Worm (Caenorhabditis elegans): ENCODE data around the gene Y81B9A.1.
A peak's percentile ranks its signal among the peaks of the same experiment; 100 is the strongest.

Gene Y81B9A.1

DNA sequence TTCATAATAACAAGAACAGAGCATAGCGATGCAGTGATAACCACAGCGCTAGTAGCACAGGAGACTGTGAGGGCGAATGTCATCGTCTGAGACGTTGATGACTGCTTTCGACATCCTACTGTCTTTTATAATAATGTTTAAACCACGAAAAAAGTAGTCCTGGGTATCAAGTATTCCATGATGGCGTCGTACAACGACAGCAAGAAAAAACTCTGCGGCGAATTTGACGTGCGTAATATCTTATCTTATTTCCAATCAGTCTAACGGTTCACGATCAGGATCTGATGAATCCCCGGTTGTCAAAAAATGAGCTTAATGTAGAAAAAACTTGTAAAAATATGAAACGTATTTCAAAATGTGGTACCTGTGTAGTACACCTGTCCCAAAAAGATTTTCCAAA is 42.3 kb downstream of the Y81B9A.1 start, which contains the start of gene col-175:
Gene col-175 (minus strand): TSS at position 101 of the 400 bp plus-strand sequence.
- TF ChIP-seq spr-1 (tag; optimal IDR thresholded peaks at IDR 0.05) (no peak), fkh-10 (GFP tag; optimal IDR thresholded peaks at IDR 0.05) (no peak), daf-8 (GFP tag; IDR thresholded peaks at IDR 0.05) (no peak), daf-19 (GFP tag; conservative IDR thresholded peaks at IDR 0.05) (no peak), ceh-62 (tag; optimal IDR thresholded peaks at IDR 0.05) (no peak), mep-1 (tag; optimal IDR thresholded peaks at IDR 0.05) (no peak), fos-1 (tag; optimal IDR thresholded peaks at IDR 0.05) (no peak), lim-7 (GFP tag; IDR thresholded peaks at IDR 0.05) (no peak), ztf-7 (tag; optimal IDR thresholded peaks at IDR 0.05) (no peak), ceh-44 (GFP tag; IDR thresholded peaks at IDR 0.05) (no peak), attf-4 (tag; optimal IDR thresholded peaks at IDR 0.05) (no peak)

DNA sequence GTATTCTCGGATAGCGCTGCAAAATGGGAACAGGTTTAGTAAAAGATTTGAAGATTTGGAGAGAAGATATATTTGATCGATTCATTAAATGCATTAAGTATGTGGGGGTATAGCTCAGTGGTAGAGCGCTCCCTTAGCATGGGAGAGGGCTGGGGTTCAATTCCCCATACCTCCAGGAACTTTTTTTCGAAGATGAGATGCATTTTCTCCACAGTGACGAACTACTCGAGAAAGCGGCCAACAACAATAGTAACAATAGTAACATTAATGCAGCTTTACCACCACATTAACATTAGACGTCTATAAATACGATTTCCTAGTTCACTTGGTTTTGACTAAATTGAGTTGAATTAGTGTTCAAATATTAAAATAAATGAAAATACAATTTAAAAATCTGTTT is 45.5 kb downstream of the Y81B9A.1 start:
- TF ChIP-seq lir-3 (tag; optimal IDR thresholded peaks at IDR 0.05) (peak; percentile 71), madf-9 (GFP tag; conservative IDR thresholded peaks at IDR 0.05) (peak; percentile 56; the same call in 1 of the 2 replicates), zip-2 (tag; optimal IDR thresholded peaks at IDR 0.05) (no peak), daf-16 (GFP tag; optimal IDR thresholded peaks at IDR 0.05) (peak; percentile 27 to 61), daf-16 (tag; optimal IDR thresholded peaks at IDR 0.05) (no peak), gei-8 (GFP tag; optimal IDR thresholded peaks at IDR 0.05) (peak; percentile 26), zip-11 (GFP tag; IDR thresholded peaks at IDR 0.05) (0 out of 2 replicates have a peak, but pooled peaks have one; percentile 54), spr-1 (tag; optimal IDR thresholded peaks at IDR 0.05) (peak; percentile 64), mep-1 (tag; optimal IDR thresholded peaks at IDR 0.05) (no peak), hif-1 (tag; optimal IDR thresholded peaks at IDR 0.05) (no peak), ZK337.2 (GFP tag; IDR thresholded peaks at IDR 0.05) (peak; percentile 30; the same call in 1 of the 2 replicates), set-16 (GFP tag; IDR thresholded peaks at IDR 0.05) (no peak), pha-4 (GFP tag; IDR thresholded peaks at IDR 0.05) (peak; percentile 69; the same call in 1 of the 2 replicates), pha-4 (tag; optimal IDR thresholded peaks at IDR 0.05) (no peak), mdt-29 (GFP tag; IDR thresholded peaks at IDR 0.05) (peak; percentile 49; the same call in 1 of the 2 replicates), skn-1 (tag; optimal IDR thresholded peaks at IDR 0.05) (no peak), F37D6.2 (tag; optimal IDR thresholded peaks at IDR 0.05) (no peak), hlh-11 (tag; optimal IDR thresholded peaks at IDR 0.05) (peak; percentile 23), aha-1 (tag) (peak; percentile 96), egl-43 (GFP tag; IDR thresholded peaks at IDR 0.05) (peak; percentile 89), F10B5.3 (tag; optimal IDR thresholded peaks at IDR 0.05) (peak; percentile 38), arid-1 (GFP tag; conservative IDR thresholded peaks at IDR 0.05) (0 out of 2 replicates have a peak, but pooled peaks have one; percentile 62), nhr-111 (GFP tag; optimal IDR thresholded peaks at IDR 0.05) (peak; percentile 2), nhr-6 (tag; optimal IDR thresholded peaks at IDR 0.05) (no peak), unc-130 (GFP tag; optimal IDR thresholded peaks at IDR 0.05) (peak; percentile 3), Y48G9A.11 (GFP tag; IDR thresholded peaks at IDR 0.05) (peak; percentile 44; the same call in 1 of the 2 replicates), F26F4.8 (GFP tag; conservative IDR thresholded peaks at IDR 0.05) (peak; percentile 59; the same call in 1 of the 2 replicates), R02D3.7 (tag; optimal IDR thresholded peaks at IDR 0.05) (no peak), vab-7 (GFP tag; IDR thresholded peaks at IDR 0.05) (peak; percentile 78), lin-38 (GFP tag; IDR thresholded peaks at IDR 0.05) (peak; percentile 71), nhr-48 (tag; optimal IDR thresholded peaks at IDR 0.05) (peak; percentile 59), F49E8.2 (tag; optimal IDR thresholded peaks at IDR 0.05; ENCODE audit: borderline replicate concordance) (peak; percentile 74), nhr-102 (tag; optimal IDR thresholded peaks at IDR 0.05) (peak; percentile 64), ZK546.5 (tag; optimal IDR thresholded peaks at IDR 0.05) (no peak), lin-15B (tag; optimal IDR thresholded peaks at IDR 0.05) (no peak), daf-8 (GFP tag; IDR thresholded peaks at IDR 0.05) (peak; percentile 75; the same call in 1 of the 2 replicates), mxl-3 (GFP tag; optimal IDR thresholded peaks at IDR 0.05) (peak; percentile 26), Y75B8A.6 (GFP tag; IDR thresholded peaks at IDR 0.05) (peak; percentile 56; the same call in 1 of the 2 replicates), ctbp-1 (GFP tag; IDR thresholded peaks at IDR 0.05) (0 out of 2 replicates have a peak, but pooled peaks have one; percentile 51), mxl-2 (GFP tag; conservative IDR thresholded peaks at IDR 0.05) (no peak), daf-19 (GFP tag; conservative IDR thresholded peaks at IDR 0.05) (0 out of 2 replicates have a peak, but pooled peaks have one; percentile 24), rbr-2 (tag; optimal IDR thresholded peaks at IDR 0.05) (no peak), tra-1 (GFP tag; IDR thresholded peaks at IDR 0.05) (no peak)

All from whole organism, L4 larva.